Worm (Caenorhabditis elegans) whole organism, young adult: ENCODE measurements around the gene C03B1.9.

ENCODE experiments used
- B0019.2 ChIP-seq: fragments of 200-800 bp; sonication (Bioruptor generic); conservative IDR thresholded peaks from 2 replicates; pipeline ENCODE4 v1.3.6; 2022; ENCODE audit warnings: missing genetic modification reagents, missing genetic modification characterization, missing compliant biosample characterization
- B0336.3 ChIP-seq: fragments of 200-800 bp; sonication (Bioruptor generic); IDR thresholded peaks from 2 replicates; pipeline ENCODE4 v1.3.6; 2022; ENCODE audit warnings: missing genetic modification characterization, missing compliant biosample characterization
- C06A6.2 ChIP-seq: fragments of 200-800 bp; sonication (Bioruptor generic); conservative IDR thresholded peaks from 2 replicates; pipeline ENCODE4 v1.3.6; 2022; ENCODE audit warnings: missing genetic modification characterization, missing compliant biosample characterization
- D2030.7 ChIP-seq: fragments of 200-800 bp; sonication (Bioruptor generic); IDR thresholded peaks from 2 replicates; pipeline ENCODE4 v1.3.6; 2022; ENCODE audit warnings: missing genetic modification reagents, missing genetic modification characterization, missing compliant biosample characterization
- F37B4.10 ChIP-seq: fragments of 200-800 bp; sonication (Bioruptor generic); IDR thresholded peaks from 2 replicates; pipeline ENCODE4 v1.3.6; 2022; ENCODE audit warnings: missing genetic modification characterization, missing compliant biosample characterization
- F57C9.4 ChIP-seq: sonication (generic microtip); optimal IDR thresholded peaks from 2 replicates; lab custom pipeline; 2017; ENCODE audit warnings: mild to moderate bottlenecking, missing genetic modification characterization, missing compliant biosample characterization
- K11D2.4 ChIP-seq: fragments of 200-800 bp; sonication (Bioruptor generic); IDR thresholded peaks from 2 replicates; pipeline ENCODE4 v1.3.6; 2022; ENCODE audit warnings: missing genetic modification reagents, missing genetic modification characterization, missing compliant biosample characterization
- Y53F4B.3 ChIP-seq: fragments of 200-800 bp; sonication (Bioruptor generic); IDR thresholded peaks from 2 replicates; pipeline ENCODE4 v1.3.6; 2022; ENCODE audit warnings: missing genetic modification reagents, missing genetic modification characterization, missing compliant biosample characterization
- Y56A3A.18 ChIP-seq: fragments of 200-800 bp; sonication (Bioruptor generic); IDR thresholded peaks from 2 replicates; pipeline ENCODE4 v1.3.6; 2022; ENCODE audit warnings: missing genetic modification reagents, missing genetic modification characterization, missing compliant biosample characterization
- Y67H2A.10 ChIP-seq: fragments of 200-800 bp; sonication (Bioruptor generic); conservative IDR thresholded peaks from 2 replicates; pipeline ENCODE4 v1.3.6; 2022; ENCODE audit warnings: missing genetic modification reagents, missing genetic modification characterization, missing compliant biosample characterization
- atf-7 ChIP-seq: sonication (generic microtip); optimal IDR thresholded peaks from 2 replicates; lab custom pipeline; 2017; ENCODE audit warnings: mild to moderate bottlenecking, missing genetic modification characterization, missing compliant biosample characterization
- attf-3 ChIP-seq: fragments of 200-800 bp; sonication (Bioruptor generic); conservative IDR thresholded peaks from 2 replicates; pipeline ENCODE4 v1.3.6; 2022; ENCODE audit warnings: missing genetic modification reagents, missing genetic modification characterization, missing compliant biosample characterization
- ceh-79 ChIP-seq: sonication (generic microtip); optimal IDR thresholded peaks from 2 replicates; lab custom pipeline; 2017; ENCODE audit warnings: mild to moderate bottlenecking, missing genetic modification characterization, missing compliant biosample characterization
- chd-7 ChIP-seq: sonication (generic microtip); optimal IDR thresholded peaks from 2 replicates; lab custom pipeline; 2016; ENCODE audit warnings: mild to moderate bottlenecking, missing genetic modification characterization, moderate library complexity, missing compliant biosample characterization
- dpff-1 ChIP-seq: sonication (generic microtip); optimal IDR thresholded peaks from 2 replicates; lab custom pipeline; 2017; ENCODE audit warnings: mild to moderate bottlenecking, missing genetic modification characterization, missing compliant biosample characterization
- egrh-3 ChIP-seq: fragments of 200-800 bp; sonication (Bioruptor generic); IDR thresholded peaks from 2 replicates; pipeline ENCODE4 v1.3.6; 2022; ENCODE audit warnings: missing genetic modification reagents, missing genetic modification characterization, missing compliant biosample characterization
- fkh-3 ChIP-seq: sonication (generic microtip); optimal IDR thresholded peaks from 2 replicates; lab custom pipeline; 2016; ENCODE audit warnings: mild to moderate bottlenecking, missing genetic modification characterization, missing compliant biosample characterization
- hmg-20 ChIP-seq: fragments of 200-800 bp; sonication (Bioruptor generic); IDR thresholded peaks from 2 replicates; pipeline ENCODE4 v1.3.6; 2022; ENCODE audit warnings: missing genetic modification reagents, missing genetic modification characterization, missing compliant biosample characterization
- hsf-1 ChIP-seq: fragments of 200-800 bp; sonication (Bioruptor generic); IDR thresholded peaks from 2 replicates; pipeline ENCODE4 v1.3.6; 2022; ENCODE audit warnings: missing genetic modification reagents, missing genetic modification characterization, missing compliant biosample characterization
- lin-26 ChIP-seq: fragments of 200-800 bp; sonication (Bioruptor generic); IDR thresholded peaks from 2 replicates; pipeline ENCODE4 v1.3.6; 2022; ENCODE audit warnings: missing genetic modification reagents, missing genetic modification characterization, missing compliant biosample characterization
- lsy-27 ChIP-seq: sonication (generic microtip); optimal IDR thresholded peaks from 2 replicates; lab custom pipeline; 2017; ENCODE audit warnings: missing genetic modification characterization, mild to moderate bottlenecking, missing compliant biosample characterization, antibody characterized with exemption, missing genotype, borderline replicate concordance; ENCODE audit not compliant: insufficient read depth
- madf-10 ChIP-seq: sonication (generic microtip); optimal IDR thresholded peaks from 2 replicates; lab custom pipeline; 2016; ENCODE audit warnings: mild to moderate bottlenecking, missing genetic modification characterization, missing compliant biosample characterization
- mcd-1 ChIP-seq: fragments of 200-800 bp; sonication (Bioruptor generic); IDR thresholded peaks from 2 replicates; pipeline ENCODE4 v1.3.6; 2022; ENCODE audit warnings: missing genetic modification reagents, missing genetic modification characterization, missing compliant biosample characterization
- nfya-1 ChIP-seq: sonication (generic microtip); optimal IDR thresholded peaks from 2 replicates; lab custom pipeline; 2017; ENCODE audit warnings: antibody characterized with exemption, missing compliant biosample characterization, missing genetic modification characterization, borderline replicate concordance; ENCODE audit not compliant: insufficient read depth
- nfya-2 ChIP-seq: fragments of 200-800 bp; sonication (Bioruptor generic); IDR thresholded peaks from 2 replicates; pipeline ENCODE4 v1.3.6; 2022; ENCODE audit warnings: missing genetic modification reagents, missing genetic modification characterization, missing compliant biosample characterization
- nhr-179 ChIP-seq: sonication (generic microtip); optimal IDR thresholded peaks from 2 replicates; lab custom pipeline; 2016; ENCODE audit warnings: mild to moderate bottlenecking, missing genetic modification characterization, missing compliant biosample characterization
- nhr-80 ChIP-seq: sonication (generic microtip); optimal IDR thresholded peaks from 2 replicates; lab custom pipeline; 2016; ENCODE audit warnings: missing genetic modification characterization, missing compliant biosample characterization
- snpc-1.1 ChIP-seq: sonication (generic microtip); optimal IDR thresholded peaks from 2 replicates; lab custom pipeline; 2017; ENCODE audit warnings: missing genetic modification characterization, mild to moderate bottlenecking, missing compliant biosample characterization, antibody characterized with exemption, moderate library complexity, missing genotype, missing genetic modification reagents; ENCODE audit not compliant: insufficient read depth
- snpc-3.4 ChIP-seq: sonication (generic microtip); optimal IDR thresholded peaks from 2 replicates; lab custom pipeline; 2017; ENCODE audit warnings: missing genetic modification characterization, mild to moderate bottlenecking, missing compliant biosample characterization, antibody characterized with exemption, moderate library complexity, missing genotype, missing genetic modification reagents
- snpc-4 ChIP-seq, 5 experiments: fragments of 150-350 bp in 1 of 5; sonication (generic microtip) in 4 of 5; optimal IDR thresholded peaks; 2 replicates each; lab custom pipeline; 2014 to 2018; ENCODE audit warnings: missing genetic modification characterization in 5 of 5, missing biosample characterization in 3 of 5, antibody characterized with exemption in 2 of 5, mild to moderate bottlenecking in 2 of 5, missing compliant biosample characterization in 2 of 5, missing genotype in 2 of 5, moderate library complexity in 2 of 5, missing genetic modification reagents in 1 of 5
- somi-1 ChIP-seq: fragments of 200-800 bp; sonication (Bioruptor generic); optimal IDR thresholded peaks from 2 replicates; lab custom pipeline; 2018; ENCODE audit warnings: mild to moderate bottlenecking, missing genetic modification characterization, missing compliant biosample characterization
- unc-130 ChIP-seq: sonication (generic microtip); optimal IDR thresholded peaks from 2 replicates; lab custom pipeline; 2016; ENCODE audit warnings: missing genetic modification reagents, missing genetic modification characterization, missing compliant biosample characterization
- zfh-2 ChIP-seq: fragments of 200-800 bp; sonication (Bioruptor generic); conservative IDR thresholded peaks from 2 replicates; pipeline ENCODE4 v1.3.6; 2022; ENCODE audit warnings: missing genetic modification reagents, missing genetic modification characterization, missing compliant biosample characterization
- ztf-26 ChIP-seq: sonication (generic microtip); optimal IDR thresholded peaks from 2 replicates; lab custom pipeline; 2017; ENCODE audit warnings: missing genetic modification characterization, missing compliant biosample characterization
- ztf-3 ChIP-seq: fragments of 200-800 bp; sonication (Bioruptor generic); optimal IDR thresholded peaks from 2 replicates; lab custom pipeline; 2018; ENCODE audit warnings: mild to moderate bottlenecking, missing genetic modification characterization, missing compliant biosample characterization
- ztf-6 ChIP-seq: fragments of 200-800 bp; sonication (Bioruptor generic); IDR thresholded peaks from 2 replicates; pipeline ENCODE4 v1.3.6; 2022; ENCODE audit warnings: missing genetic modification reagents, missing genetic modification characterization, missing compliant biosample characterization

C03B1.9 gene

ce11 chrX:6334602-6335001, 12.3 kb downstream of the C03B1.9 start:
- TF ChIP-seq snpc-3.4 (tag; lab: Kevin White, UChicago) (no peak), ceh-79 (peak; percentile 16), snpc-1.1 (no peak), attf-3 (no peak), B0336.3 (peak; percentile 29; the same call in 1 of the 2 replicates), lin-26 (0 out of 2 replicates have a peak, but pooled peaks have one; percentile 20), zfh-2 (GFP tag; lab: Robert Waterston, UW) (peak; percentile 78), egrh-3 (GFP tag; lab: Robert Waterston, UW) (peak; percentile 58; the same call in 1 of the 2 replicates), Y53F4B.3 (GFP tag; lab: Robert Waterston, UW) (no peak), ztf-6 (no peak)

- TF ChIP-seq F37B4.10, result no peak
- TF ChIP-seq nfya-1 (tag; lab: Kevin White, UChicago), result no peak
- TF ChIP-seq snpc-4 (GFP tag; optimal IDR thresholded peaks at IDR 0.05; lab: Kevin White, UChicago), result no peak
- TF ChIP-seq snpc-4 (tag; optimal IDR thresholded peaks at IDR 0.05; lab: Kevin White, UChicago), result no peak
- no peak for TF ChIP-seq somi-1
- TF ChIP-seq nhr-179 (tag; lab: Kevin White, UChicago), result no peak
- TF ChIP-seq unc-130 (GFP tag; lab: Kevin White, UChicago), result no peak
- TF ChIP-seq B0019.2 (GFP tag; lab: Robert Waterston, UW), result no peak
- no peak for TF ChIP-seq madf-10 (tag; lab: Kevin White, UChicago)
- TF ChIP-seq hmg-20, result no peak
Observed at ce11 chrX:6333998-6334397, 12.9 kb downstream of the C03B1.9 start, which contains the start of gene col-171. Gene col-171, plus strand, starts transcription at chrX:6334298.

ce11 chrX:6331409-6331808, 15.5 kb downstream of the C03B1.9 start, which contains the start of gene col-170:
Gene col-170, plus strand, starts transcription at chrX:6331709.
- TF ChIP-seq dpff-1 (tag; lab: Kevin White, UChicago) (no peak), nfya-2 (GFP tag; lab: Robert Waterston, UW) (no peak), lsy-27 (tag; lab: Kevin White, UChicago) (no peak), chd-7 (no peak), fkh-3 (tag; lab: Kevin White, UChicago) (no peak), Y67H2A.10 (GFP tag; lab: Robert Waterston, UW) (no peak), unc-130 (GFP tag; lab: Kevin White, UChicago) (no peak), atf-7 (tag; lab: Kevin White, UChicago) (no peak), K11D2.4 (GFP tag; lab: Robert Waterston, UW) (no peak), ztf-26 (no peak), Y56A3A.18 (GFP tag; lab: Robert Waterston, UW) (no peak), nhr-80 (tag; lab: Kevin White, UChicago) (no peak), D2030.7 (GFP tag; lab: Robert Waterston, UW) (no peak), ztf-3 (no peak), C06A6.2 (GFP tag; lab: Robert Waterston, UW) (no peak), hsf-1 (GFP tag; lab: Robert Waterston, UW) (no peak), mcd-1 (GFP tag; lab: Robert Waterston, UW) (no peak), B0019.2 (GFP tag; lab: Robert Waterston, UW) (no peak), F57C9.4 (tag; lab: Kevin White, UChicago) (no peak)
